Fruit fly (Drosophila melanogaster) S2 (cell line): ENCODE measurements around the gene gammaSnap2.
A peak's percentile ranks its signal among the peaks of the same experiment; 100 is the strongest.

Experiments used
- CG8478 ChIP-seq: fragments of >200 bp; optimal IDR thresholded peaks from 2 replicates; lab custom pipeline; 2018
- CTCF ChIP-seq, 2 experiments: fragments of >200 bp; optimal IDR thresholded peaks; 2 replicates each; lab custom pipeline; 2018

dm6 chr3R:10148376-10148887 is 27.2 kb upstream of the gammaSnap2 start:
- TF ChIP-seq CG8478 (lab: Kevin White, UChicago) (no peak), CTCF (optimal IDR thresholded peaks at IDR 0.05; lab: Kevin White, UChicago) (peak; percentile 83 to 86)
